Worm (Caenorhabditis elegans) whole organism, young adult: ENCODE measurements around the gene M01A8.1.

ENCODE experiments used
- B0019.2 ChIP-seq: fragments of 200-800 bp; sonication (Bioruptor generic); conservative IDR thresholded peaks from 2 replicates; pipeline ENCODE4 v1.3.6; 2022; ENCODE audit warnings: missing genetic modification reagents, missing genetic modification characterization, missing compliant biosample characterization
- C17E4.6 ChIP-seq: fragments of 200-800 bp; sonication (Bioruptor generic); IDR thresholded peaks from 2 replicates; pipeline ENCODE4 v1.3.6; 2022; ENCODE audit warnings: missing genetic modification reagents, missing genetic modification characterization, missing compliant biosample characterization
- F22D6.2 ChIP-seq: sonication (generic microtip); optimal IDR thresholded peaks from 2 replicates; lab custom pipeline; 2016; ENCODE audit warnings: mild to moderate bottlenecking, missing genetic modification characterization, missing compliant biosample characterization
- F23B12.7 ChIP-seq: sonication (generic microtip); optimal IDR thresholded peaks from 2 replicates; lab custom pipeline; 2017; ENCODE audit warnings: missing genetic modification characterization, mild to moderate bottlenecking, missing compliant biosample characterization, antibody characterized with exemption, moderate library complexity; ENCODE audit not compliant: insufficient read depth
- F33H1.4 ChIP-seq: fragments of 200-800 bp; sonication (Bioruptor generic); IDR thresholded peaks from 2 replicates; pipeline ENCODE4 v1.3.6; 2022; ENCODE audit warnings: missing genetic modification reagents, missing genetic modification characterization, missing compliant biosample characterization
- F52B5.7 ChIP-seq: sonication (generic microtip); optimal IDR thresholded peaks from 2 replicates; lab custom pipeline; 2016; ENCODE audit warnings: mild to moderate bottlenecking, missing genetic modification characterization, missing compliant biosample characterization
- F57A8.1 ChIP-seq: fragments of 200-800 bp; sonication (Bioruptor generic); optimal IDR thresholded peaks from 2 replicates; lab custom pipeline; 2018; ENCODE audit warnings: mild to moderate bottlenecking, missing genetic modification characterization, moderate library complexity, missing compliant biosample characterization
- K11D2.4 ChIP-seq: fragments of 200-800 bp; sonication (Bioruptor generic); IDR thresholded peaks from 2 replicates; pipeline ENCODE4 v1.3.6; 2022; ENCODE audit warnings: missing genetic modification reagents, missing genetic modification characterization, missing compliant biosample characterization
- K12H6.12 ChIP-seq: fragments of 200-800 bp; sonication (Bioruptor generic); optimal IDR thresholded peaks from 2 replicates; lab custom pipeline; 2018; ENCODE audit warnings: mild to moderate bottlenecking, missing genetic modification characterization, missing compliant biosample characterization
- T07F8.4 ChIP-seq: sonication (generic microtip); optimal IDR thresholded peaks from 2 replicates; lab custom pipeline; 2016; ENCODE audit warnings: mild to moderate bottlenecking, missing genetic modification characterization, moderate library complexity, missing compliant biosample characterization
- T26A5.8 ChIP-seq: sonication (generic microtip); optimal IDR thresholded peaks from 2 replicates; lab custom pipeline; 2016; ENCODE audit warnings: missing genetic modification characterization, missing compliant biosample characterization
- Y53F4B.3 ChIP-seq: fragments of 200-800 bp; sonication (Bioruptor generic); IDR thresholded peaks from 2 replicates; pipeline ENCODE4 v1.3.6; 2022; ENCODE audit warnings: missing genetic modification reagents, missing genetic modification characterization, missing compliant biosample characterization
- Y56A3A.18 ChIP-seq: fragments of 200-800 bp; sonication (Bioruptor generic); IDR thresholded peaks from 2 replicates; pipeline ENCODE4 v1.3.6; 2022; ENCODE audit warnings: missing genetic modification reagents, missing genetic modification characterization, missing compliant biosample characterization
- Y67H2A.10 ChIP-seq: fragments of 200-800 bp; sonication (Bioruptor generic); conservative IDR thresholded peaks from 2 replicates; pipeline ENCODE4 v1.3.6; 2022; ENCODE audit warnings: missing genetic modification reagents, missing genetic modification characterization, missing compliant biosample characterization
- Y79H2A.3 ChIP-seq: fragments of 200-800 bp; sonication (Bioruptor generic); conservative IDR thresholded peaks from 2 replicates; pipeline ENCODE4 v1.3.6; 2022; ENCODE audit warnings: missing genetic modification reagents, missing genetic modification characterization, missing compliant biosample characterization
- aptf-2 ChIP-seq: fragments of 200-800 bp; sonication (Bioruptor generic); conservative IDR thresholded peaks from 2 replicates; pipeline ENCODE4 v1.3.6; 2022; ENCODE audit warnings: missing genetic modification reagents, missing genetic modification characterization, missing compliant biosample characterization
- ceh-100 ChIP-seq: fragments of 200-800 bp; sonication (Bioruptor generic); IDR thresholded peaks from 2 replicates; pipeline ENCODE4 v1.3.6; 2022; ENCODE audit warnings: missing genetic modification reagents, missing genetic modification characterization, missing compliant biosample characterization
- ceh-27 ChIP-seq: fragments of 200-800 bp; sonication (Bioruptor generic); optimal IDR thresholded peaks from 2 replicates; lab custom pipeline; 2018; ENCODE audit warnings: mild to moderate bottlenecking, missing genetic modification characterization, moderate library complexity, missing compliant biosample characterization
- ceh-58 ChIP-seq: fragments of 200-800 bp; sonication (Bioruptor generic); IDR thresholded peaks from 2 replicates; pipeline ENCODE4 v1.3.6; 2022; ENCODE audit warnings: missing genetic modification characterization, missing compliant biosample characterization
- die-1 ChIP-seq: sonication (generic microtip); optimal IDR thresholded peaks from 2 replicates; lab custom pipeline; 2016; ENCODE audit warnings: missing genotype, mild to moderate bottlenecking, missing genetic modification characterization, missing compliant biosample characterization
- dox-1 ChIP-seq: fragments of 200-800 bp; sonication (Bioruptor generic); IDR thresholded peaks from 2 replicates; pipeline ENCODE4 v1.3.6; 2022; ENCODE audit warnings: missing genetic modification reagents, missing genetic modification characterization, missing compliant biosample characterization
- dpl-1 ChIP-seq: fragments of 150-350 bp; optimal IDR thresholded peaks from 2 replicates; lab custom pipeline; 2014; ENCODE audit warnings: missing biosample characterization, missing genetic modification reagents, missing genetic modification characterization
- egl-18 ChIP-seq: fragments of 200-800 bp; sonication (Bioruptor generic); IDR thresholded peaks from 2 replicates; pipeline ENCODE4 v1.3.6; 2022; ENCODE audit warnings: missing genetic modification reagents, missing genetic modification characterization, missing compliant biosample characterization
- ekl-4 ChIP-seq: fragments of 200-800 bp; sonication (Bioruptor generic); IDR thresholded peaks from 2 replicates; pipeline ENCODE4 v1.3.6; 2022; ENCODE audit warnings: missing genetic modification reagents, missing genetic modification characterization, missing compliant biosample characterization
- him-1 ChIP-seq: sonication (generic microtip); optimal IDR thresholded peaks from 2 replicates; lab custom pipeline; 2016; ENCODE audit warnings: missing genotype, missing genetic modification reagents, missing genetic modification characterization, missing compliant biosample characterization
- hmg-1.2 ChIP-seq: fragments of 200-800 bp; sonication (Bioruptor generic); IDR thresholded peaks from 2 replicates; pipeline ENCODE4 v1.3.6; 2022; ENCODE audit warnings: missing genetic modification reagents, missing genetic modification characterization, missing compliant biosample characterization
- hrde-1 ChIP-seq: sonication (generic microtip); optimal IDR thresholded peaks from 2 replicates; lab custom pipeline; 2016; ENCODE audit warnings: missing genetic modification characterization, mild to moderate bottlenecking, missing compliant biosample characterization, moderate library complexity, missing genotype, missing genetic modification reagents, borderline replicate concordance
- hsf-1 ChIP-seq: fragments of 200-800 bp; sonication (Bioruptor generic); IDR thresholded peaks from 2 replicates; pipeline ENCODE4 v1.3.6; 2022; ENCODE audit warnings: missing genetic modification reagents, missing genetic modification characterization, missing compliant biosample characterization
- lin-54 ChIP-seq: fragments of 200-800 bp; sonication (Bioruptor generic); optimal IDR thresholded peaks from 2 replicates; lab custom pipeline; 2018; ENCODE audit warnings: mild to moderate bottlenecking, missing genetic modification characterization, missing compliant biosample characterization
- madf-6 ChIP-seq: fragments of 200-800 bp; sonication (Bioruptor generic); IDR thresholded peaks from 2 replicates; pipeline ENCODE4 v1.3.6; 2022; ENCODE audit warnings: missing genetic modification reagents, missing genetic modification characterization, missing compliant biosample characterization
- mcd-1 ChIP-seq: fragments of 200-800 bp; sonication (Bioruptor generic); IDR thresholded peaks from 2 replicates; pipeline ENCODE4 v1.3.6; 2022; ENCODE audit warnings: missing genetic modification reagents, missing genetic modification characterization, missing compliant biosample characterization
- nhr-80 ChIP-seq: sonication (generic microtip); optimal IDR thresholded peaks from 2 replicates; lab custom pipeline; 2016; ENCODE audit warnings: missing genetic modification characterization, missing compliant biosample characterization
- rcor-1 ChIP-seq: fragments of 200-800 bp; sonication (Bioruptor generic); IDR thresholded peaks from 2 replicates; pipeline ENCODE4 v1.3.6; 2022; ENCODE audit warnings: missing genetic modification reagents, missing genetic modification characterization, missing compliant biosample characterization
- rpc-1 ChIP-seq, 2 experiments: fragments of 150-350 bp in 1 of 2; sonication (generic microtip) in 1 of 2; optimal IDR thresholded peaks; 2 replicates each; lab custom pipeline; 2014 to 2018; ENCODE audit warnings: missing biosample characterization in 1 of 2, missing genetic modification characterization in 1 of 2, missing genetic modification reagents in 1 of 2, missing genotype in 1 of 2
- snpc-1.3 ChIP-seq: sonication (generic microtip); optimal IDR thresholded peaks from 2 replicates; lab custom pipeline; 2017; ENCODE audit warnings: missing genetic modification characterization, mild to moderate bottlenecking, missing compliant biosample characterization, antibody characterized with exemption, moderate library complexity, missing genotype, missing genetic modification reagents; ENCODE audit not compliant: insufficient read depth
- snpc-4 ChIP-seq, 5 experiments: fragments of 150-350 bp in 1 of 5; sonication (generic microtip) in 4 of 5; optimal IDR thresholded peaks; 2 replicates each; lab custom pipeline; 2014 to 2018; ENCODE audit warnings: missing genetic modification characterization in 5 of 5, missing biosample characterization in 3 of 5, antibody characterized with exemption in 2 of 5, mild to moderate bottlenecking in 2 of 5, missing compliant biosample characterization in 2 of 5, missing genotype in 2 of 5, moderate library complexity in 2 of 5, missing genetic modification reagents in 1 of 5
- zfh-2 ChIP-seq: fragments of 200-800 bp; sonication (Bioruptor generic); conservative IDR thresholded peaks from 2 replicates; pipeline ENCODE4 v1.3.6; 2022; ENCODE audit warnings: missing genetic modification reagents, missing genetic modification characterization, missing compliant biosample characterization
- zim-3 ChIP-seq: sonication (generic microtip); optimal IDR thresholded peaks from 2 replicates; lab custom pipeline; 2017; ENCODE audit warnings: mild to moderate bottlenecking, missing genetic modification characterization, moderate library complexity, missing compliant biosample characterization
- ztf-18 ChIP-seq: sonication (generic microtip); optimal IDR thresholded peaks from 2 replicates; lab custom pipeline; 2016; ENCODE audit warnings: missing genotype, mild to moderate bottlenecking, missing genetic modification characterization, missing compliant biosample characterization
- ztf-26 ChIP-seq: sonication (generic microtip); optimal IDR thresholded peaks from 2 replicates; lab custom pipeline; 2017; ENCODE audit warnings: missing genetic modification characterization, missing compliant biosample characterization
- ztf-6 ChIP-seq: fragments of 200-800 bp; sonication (Bioruptor generic); IDR thresholded peaks from 2 replicates; pipeline ENCODE4 v1.3.6; 2022; ENCODE audit warnings: missing genetic modification reagents, missing genetic modification characterization, missing compliant biosample characterization

Gene M01A8.1

DNA sequence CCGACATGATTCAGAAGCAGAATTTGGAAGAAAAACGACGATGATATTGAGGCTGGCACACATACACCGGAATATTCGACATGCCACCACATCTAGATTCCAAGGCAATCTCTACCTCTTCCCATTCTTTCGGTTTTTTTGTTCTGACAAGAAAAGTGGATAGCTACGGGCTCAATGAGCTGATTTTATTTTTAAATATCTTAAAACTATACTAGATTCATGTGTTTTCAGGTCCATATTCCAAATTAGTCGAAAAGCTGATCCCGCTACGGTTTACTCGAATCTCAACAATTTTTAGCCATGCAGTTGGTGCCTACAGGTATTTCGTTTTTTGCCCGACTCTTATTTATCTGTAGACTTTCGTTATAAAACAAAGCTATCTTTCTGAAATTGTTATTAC lies 14.4 kb upstream of the M01A8.1 start, which contains the start of gene dat-1:
TSS of gene dat-1 (plus strand) at position 301 of the 400 bp plus-strand sequence.
- TF ChIP-seq ztf-6 (GFP tag; lab: Robert Waterston, UW) (no peak), die-1 (no peak), hrde-1 (tag; lab: Kevin White, UChicago) (no peak), mcd-1 (GFP tag; lab: Robert Waterston, UW) (no peak), ceh-58 (GFP tag; lab: Robert Waterston, UW) (no peak), T26A5.8 (tag; lab: Kevin White, UChicago) (no peak), snpc-1.3 (tag; lab: Kevin White, UChicago) (no peak), egl-18 (GFP tag; lab: Robert Waterston, UW) (no peak), Y79H2A.3 (GFP tag; lab: Robert Waterston, UW) (no peak), dox-1 (no peak), F23B12.7 (tag; lab: Kevin White, UChicago) (no peak), F57A8.1 (GFP tag; lab: Kevin White, UChicago) (no peak), C17E4.6 (GFP tag; lab: Robert Waterston, UW) (no peak)
- TF ChIP-seq, all 124 proteins: peak for 0

DNA sequence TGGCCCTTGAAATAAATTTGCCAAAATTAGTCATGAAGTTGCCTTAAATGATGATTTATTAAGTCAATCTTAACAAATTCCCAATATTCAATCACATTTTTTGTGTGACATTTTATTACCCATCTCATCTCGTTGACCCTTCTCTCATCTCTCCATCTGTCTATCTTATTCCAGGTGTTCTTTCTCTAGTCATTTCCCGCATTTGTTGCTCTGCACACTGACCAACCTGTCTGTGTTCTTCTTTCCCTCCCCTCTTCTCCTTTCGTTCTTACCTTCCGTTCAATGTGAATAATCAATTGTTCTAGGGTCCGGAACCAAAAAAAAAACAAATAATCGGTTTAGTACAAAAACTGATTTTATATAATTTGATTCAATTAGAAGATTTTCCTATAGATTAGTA lies 9.8 kb upstream of the M01A8.1 start, which contains the start of gene T02C1.1:
TSS of gene T02C1.1 (plus strand) at position 305 of the 400 bp plus-strand sequence.
- TF ChIP-seq hsf-1 (GFP tag; lab: Robert Waterston, UW) (no peak), B0019.2 (no peak), rcor-1 (GFP tag; lab: Robert Waterston, UW) (no peak), ceh-100 (GFP tag; lab: Robert Waterston, UW) (no peak), rpc-1 (optimal IDR thresholded peaks at IDR 0.05; lab: Kevin White, UChicago) (no peak), rpc-1 (tag; optimal IDR thresholded peaks at IDR 0.05; lab: Kevin White, UChicago) (no peak), dpl-1 (no peak), Y56A3A.18 (no peak), hmg-1.2 (GFP tag; lab: Robert Waterston, UW) (no peak), aptf-2 (no peak), Y67H2A.10 (GFP tag; lab: Robert Waterston, UW) (no peak), T07F8.4 (tag; lab: Kevin White, UChicago) (no peak), K12H6.12 (tag; lab: Kevin White, UChicago) (no peak), K11D2.4 (GFP tag; lab: Robert Waterston, UW) (no peak), F52B5.7 (tag; lab: Kevin White, UChicago) (no peak), him-1 (tag; lab: Kevin White, UChicago) (no peak), Y79H2A.3 (GFP tag; lab: Robert Waterston, UW) (no peak), nhr-80 (tag; lab: Kevin White, UChicago) (no peak), ceh-27 (GFP tag; lab: Kevin White, UChicago) (no peak), snpc-4 (GFP tag; optimal IDR thresholded peaks at IDR 0.05; lab: Kevin White, UChicago) (no peak), snpc-4 (tag; optimal IDR thresholded peaks at IDR 0.05; lab: Kevin White, UChicago) (no peak)

DNA sequence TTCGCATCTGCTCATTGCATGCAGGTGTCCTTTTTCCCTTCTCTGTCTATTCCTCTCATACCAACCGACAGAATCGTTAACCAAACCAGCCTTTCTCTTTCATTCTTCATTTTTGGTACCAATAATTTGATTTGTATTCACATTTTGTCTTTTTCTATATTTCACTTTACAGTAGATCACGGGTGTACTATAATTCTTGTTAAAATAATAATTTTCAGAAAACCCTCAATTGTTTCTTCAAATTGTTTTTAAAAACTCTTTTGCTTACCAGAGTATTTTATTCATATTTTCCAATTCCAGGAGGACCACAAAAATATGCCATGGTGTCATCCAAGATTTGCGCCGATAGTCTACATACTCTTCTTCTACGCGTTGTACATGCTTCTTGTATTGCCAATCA lies 6.3 kb upstream of the M01A8.1 start, which contains the start of gene T02C1.2:
TSS of gene T02C1.2 (plus strand) at position 301 of the 400 bp plus-strand sequence.
- TF ChIP-seq ztf-6 (GFP tag; lab: Robert Waterston, UW) (no peak), Y53F4B.3 (GFP tag; lab: Robert Waterston, UW) (no peak), F33H1.4 (GFP tag; lab: Robert Waterston, UW) (no peak), zim-3 (tag; lab: Kevin White, UChicago) (no peak), zfh-2 (GFP tag; lab: Robert Waterston, UW) (no peak), ztf-18 (tag; lab: Kevin White, UChicago) (no peak), nhr-80 (tag; lab: Kevin White, UChicago) (no peak), madf-6 (GFP tag; lab: Robert Waterston, UW) (no peak), ztf-26 (tag; lab: Kevin White, UChicago) (no peak), him-1 (tag; lab: Kevin White, UChicago) (no peak), ekl-4 (GFP tag; lab: Robert Waterston, UW) (no peak), F22D6.2 (tag; lab: Kevin White, UChicago) (no peak), K12H6.12 (tag; lab: Kevin White, UChicago) (no peak), lin-54 (GFP tag; lab: Kevin White, UChicago) (no peak), Y79H2A.3 (GFP tag; lab: Robert Waterston, UW) (no peak)
